Worm (Caenorhabditis elegans) whole organism, early embryonic: ENCODE data around the gene R10E8.5.

Experiments used
- B0310.2 ChIP-seq: sonication (generic microtip); optimal IDR thresholded peaks from 2 replicates; lab custom pipeline; 2016; ENCODE audit warnings: mild to moderate bottlenecking, missing genetic modification characterization, missing compliant biosample characterization
- F13C5.2 ChIP-seq: sonication (generic microtip); optimal IDR thresholded peaks from 2 replicates; lab custom pipeline; 2017; ENCODE audit warnings: mild to moderate bottlenecking, missing genetic modification characterization, inconsistent platforms, missing compliant biosample characterization
- aly-1 ChIP-seq: sonication (generic microtip); optimal IDR thresholded peaks from 2 replicates; lab custom pipeline; 2016; ENCODE audit warnings: missing genetic modification characterization, missing compliant biosample characterization
- ama-1 ChIP-seq: fragments of 150-350 bp; optimal IDR thresholded peaks from 2 replicates; lab custom pipeline; 2014
- ceh-13 ChIP-seq: fragments of 200-800 bp; sonication (Bioruptor generic); optimal IDR thresholded peaks from 2 replicates; lab custom pipeline; 2018; ENCODE audit warnings: mild to moderate bottlenecking, missing genetic modification characterization, missing compliant biosample characterization
- ceh-36 ChIP-seq: sonication (generic microtip); optimal IDR thresholded peaks from 2 replicates; lab custom pipeline; 2016; ENCODE audit warnings: missing genetic modification characterization, inconsistent platforms, missing compliant biosample characterization
- ets-7 ChIP-seq: sonication (generic microtip); optimal IDR thresholded peaks from 2 replicates; lab custom pipeline; 2016; ENCODE audit warnings: missing genotype, missing genetic modification characterization, missing compliant biosample characterization
- flt-1 ChIP-seq: fragments of 200-800 bp; sonication (Bioruptor generic); IDR thresholded peaks from 2 replicates; pipeline ENCODE4 v1.3.6; 2022; ENCODE audit warnings: missing genetic modification characterization, missing compliant biosample characterization
- hmbx-1 ChIP-seq: sonication (generic microtip); optimal IDR thresholded peaks from 2 replicates; lab custom pipeline; 2016; ENCODE audit warnings: mild to moderate bottlenecking, missing genetic modification characterization, missing compliant biosample characterization
- hmg-4 ChIP-seq: fragments of 200-800 bp; sonication (Bioruptor generic); optimal IDR thresholded peaks from 2 replicates; lab custom pipeline; 2018; ENCODE audit warnings: mild to moderate bottlenecking, missing genetic modification characterization, missing compliant biosample characterization
- hnd-1 ChIP-seq: sonication (generic microtip); optimal IDR thresholded peaks from 2 replicates; lab custom pipeline; 2016; ENCODE audit warnings: missing genetic modification characterization, missing compliant biosample characterization
- pes-1 ChIP-seq: fragments of 200-800 bp; sonication (Bioruptor generic); IDR thresholded peaks from 2 replicates; pipeline ENCODE4 v1.3.6; 2022; ENCODE audit warnings: missing genetic modification reagents, missing genetic modification characterization, missing compliant biosample characterization
- scrt-1 ChIP-seq: fragments of 200-800 bp; sonication (Bioruptor generic); IDR thresholded peaks from 2 replicates; pipeline ENCODE4 v1.3.6; 2022; ENCODE audit warnings: missing genetic modification characterization, missing compliant biosample characterization
- sea-1 ChIP-seq: fragments of 200-800 bp; sonication (Bioruptor generic); conservative IDR thresholded peaks from 2 replicates; pipeline ENCODE4 v1.3.6; 2022; ENCODE audit warnings: missing genetic modification characterization, missing compliant biosample characterization
- tbx-11 ChIP-seq: fragments of 200-800 bp; sonication (Bioruptor generic); IDR thresholded peaks from 2 replicates; pipeline ENCODE4 v1.3.6; 2022; ENCODE audit warnings: missing genetic modification characterization, missing compliant biosample characterization
- tbx-37 ChIP-seq: fragments of 200-800 bp; sonication (Bioruptor generic); conservative IDR thresholded peaks from 2 replicates; pipeline ENCODE4 v1.3.6; 2022; ENCODE audit warnings: missing genetic modification reagents, missing genetic modification characterization, missing compliant biosample characterization
- tra-4 ChIP-seq: sonication (generic microtip); optimal IDR thresholded peaks from 2 replicates; lab custom pipeline; 2017; ENCODE audit warnings: missing genetic modification characterization, missing compliant biosample characterization

R10E8.5 gene

DNA sequence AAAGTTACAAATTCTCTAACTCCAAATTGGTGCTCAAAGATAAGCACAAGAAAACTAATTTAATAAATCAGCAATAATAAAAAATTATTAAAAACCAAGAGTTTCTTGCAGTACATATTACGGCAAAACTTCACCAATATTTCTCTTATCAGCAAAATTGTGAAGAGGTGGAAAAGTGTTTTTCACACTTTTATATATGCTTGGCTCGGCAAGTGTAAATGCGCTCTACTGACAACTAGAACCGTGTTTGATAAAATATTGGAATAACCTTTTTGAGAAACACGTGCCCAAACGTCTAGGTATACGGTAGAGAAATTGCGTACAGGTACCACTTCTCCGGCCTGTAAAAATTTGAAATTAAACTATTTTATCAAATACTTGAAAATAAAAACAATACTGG lies 13.3 kb upstream of the R10E8.5 start, which contains the start of gene R10E8.8:
Gene R10E8.8 (minus strand): TSS at position 343 of the 400 bp plus-strand sequence.
- TF ChIP-seq B0310.2 (tag; lab: Kevin White, UChicago): no peak
- TF ChIP-seq hmbx-1 (tag; lab: Kevin White, UChicago): no peak
- TF ChIP-seq ceh-13: no peak
- no peak for TF ChIP-seq flt-1
- TF ChIP-seq scrt-1 (GFP tag; lab: Robert Waterston, UW): no peak
- no peak for TF ChIP-seq tbx-11 (GFP tag; lab: Robert Waterston, UW)
- no peak for TF ChIP-seq pes-1 (GFP tag; lab: Robert Waterston, UW)
- no peak for TF ChIP-seq hnd-1 (tag; lab: Kevin White, UChicago)
- no peak for TF ChIP-seq tra-4 (tag; lab: Kevin White, UChicago)
- no peak for TF ChIP-seq ets-7
- no peak for TF ChIP-seq F13C5.2 (tag; lab: Kevin White, UChicago)
- TF ChIP-seq tbx-37 (GFP tag; lab: Robert Waterston, UW): no peak

DNA sequence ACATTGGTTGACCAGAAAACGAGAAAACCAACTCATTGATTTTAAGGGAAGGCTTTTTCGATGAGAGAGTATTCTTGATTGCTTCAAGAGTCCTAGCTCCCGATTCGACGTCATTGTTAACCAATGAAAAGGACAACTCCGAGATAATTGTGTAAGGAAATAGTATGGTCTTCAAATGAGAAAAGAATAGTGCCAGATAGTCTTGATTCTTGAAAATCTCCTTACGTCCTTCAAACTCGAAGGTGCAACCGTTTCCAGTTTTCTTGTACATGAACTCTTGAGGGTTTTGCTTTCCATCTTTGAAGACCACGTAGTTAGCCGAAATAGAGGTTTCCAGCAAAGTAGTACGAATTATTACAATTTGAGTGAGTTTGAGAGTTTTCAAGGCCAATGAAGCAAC lies 11.4 kb upstream of the R10E8.5 start:
- TF ChIP-seq sea-1 (no peak), ama-1 (no peak), hnd-1 (tag; lab: Kevin White, UChicago) (no peak), tbx-11 (GFP tag; lab: Robert Waterston, UW) (no peak), hmbx-1 (tag; lab: Kevin White, UChicago) (no peak), tbx-37 (GFP tag; lab: Robert Waterston, UW) (no peak), F13C5.2 (tag; lab: Kevin White, UChicago) (no peak), pes-1 (GFP tag; lab: Robert Waterston, UW) (no peak), scrt-1 (GFP tag; lab: Robert Waterston, UW) (no peak), ceh-13 (no peak), hmg-4 (GFP tag; lab: Kevin White, UChicago) (no peak), aly-1 (no peak), ceh-36 (tag; lab: Kevin White, UChicago) (no peak), B0310.2 (tag; lab: Kevin White, UChicago) (no peak), ets-7 (no peak), flt-1 (no peak), tra-4 (tag; lab: Kevin White, UChicago) (no peak)

DNA sequence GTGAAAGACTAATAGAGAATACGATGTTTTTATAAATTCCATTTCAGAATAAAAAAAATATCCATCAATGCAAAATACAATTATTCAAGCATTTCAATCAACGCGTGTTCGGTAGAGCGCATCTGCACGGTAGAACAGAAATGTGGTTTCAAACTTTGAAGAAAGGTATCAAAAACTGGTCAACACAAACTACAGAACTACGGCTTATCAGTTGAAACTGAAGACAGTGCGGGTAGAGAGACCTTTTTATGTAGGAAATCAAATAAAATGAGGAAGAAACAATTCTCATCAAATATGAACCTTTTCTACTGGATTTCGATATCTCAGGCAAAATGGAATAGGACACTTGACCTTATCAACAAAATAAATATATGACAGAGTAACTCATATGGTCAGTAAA lies 10.2 kb upstream of the R10E8.5 start:
- TF ChIP-seq ama-1: no peak
- TF ChIP-seq ceh-36 (tag; lab: Kevin White, UChicago): no peak
- TF ChIP-seq flt-1: no peak
- TF ChIP-seq scrt-1 (GFP tag; lab: Robert Waterston, UW): no peak
- TF ChIP-seq hnd-1 (tag; lab: Kevin White, UChicago): no peak
- TF ChIP-seq aly-1: no peak
- no peak for TF ChIP-seq hmg-4 (GFP tag; lab: Kevin White, UChicago)
- no peak for TF ChIP-seq tbx-37 (GFP tag; lab: Robert Waterston, UW)
- TF ChIP-seq tbx-11 (GFP tag; lab: Robert Waterston, UW): no peak
- TF ChIP-seq pes-1 (GFP tag; lab: Robert Waterston, UW): no peak
- no peak for TF ChIP-seq ceh-13
- TF ChIP-seq F13C5.2 (tag; lab: Kevin White, UChicago): no peak

DNA sequence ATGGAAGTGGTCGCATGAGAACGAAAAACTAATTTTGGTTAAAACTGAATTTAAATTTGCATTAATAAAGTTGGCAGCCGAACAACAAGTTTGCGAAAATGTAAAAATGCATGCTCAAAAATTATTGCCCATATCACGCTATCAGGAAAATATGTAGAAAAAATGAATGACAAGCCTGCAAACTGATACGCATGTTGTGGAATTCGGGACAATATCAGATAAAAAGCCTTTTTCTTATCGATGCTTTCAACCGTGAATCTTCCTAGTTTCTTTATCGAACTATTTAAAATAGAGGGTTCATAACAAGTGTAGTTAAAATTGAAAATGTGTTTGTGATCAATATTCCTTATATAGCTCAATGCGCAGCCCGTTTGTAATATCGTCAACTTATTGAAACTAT lies 8.5 kb upstream of the R10E8.5 start:
- no peak for TF ChIP-seq hmbx-1 (tag; lab: Kevin White, UChicago)
- no peak for TF ChIP-seq flt-1
- no peak for TF ChIP-seq ceh-13
- TF ChIP-seq sea-1: no peak
- no peak for TF ChIP-seq ets-7
- no peak for TF ChIP-seq hmg-4 (GFP tag; lab: Kevin White, UChicago)
- no peak for TF ChIP-seq scrt-1 (GFP tag; lab: Robert Waterston, UW)
- no peak for TF ChIP-seq F13C5.2 (tag; lab: Kevin White, UChicago)
- no peak for TF ChIP-seq B0310.2 (tag; lab: Kevin White, UChicago)
- TF ChIP-seq pes-1 (GFP tag; lab: Robert Waterston, UW): no peak
- no peak for TF ChIP-seq tbx-11 (GFP tag; lab: Robert Waterston, UW)
- no peak for TF ChIP-seq aly-1
- no peak for TF ChIP-seq tbx-37 (GFP tag; lab: Robert Waterston, UW)
- TF ChIP-seq hnd-1 (tag; lab: Kevin White, UChicago): no peak

DNA sequence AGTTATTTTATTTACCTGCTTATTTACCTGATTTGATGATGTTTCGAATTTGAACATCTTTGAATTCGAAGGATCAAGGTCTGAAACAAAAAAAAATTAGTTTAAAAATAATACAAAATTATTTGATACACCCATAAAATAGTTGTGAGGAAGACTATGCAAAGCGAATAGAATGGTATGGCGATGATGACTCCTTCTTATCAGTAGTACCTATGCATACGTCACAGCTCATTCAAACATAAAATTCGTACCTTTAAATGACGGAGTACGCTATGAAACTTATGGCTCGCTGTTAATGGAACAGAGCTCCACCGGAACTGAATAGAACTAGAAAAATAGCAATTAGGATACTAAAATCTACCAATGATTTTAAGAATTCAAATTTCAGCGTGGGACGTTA lies 2.3 kb upstream of the R10E8.5 start, which contains the start of gene R10E8.1:
Gene R10E8.1 (minus strand): TSS at position 178 of the 400 bp plus-strand sequence.
- TF ChIP-seq ets-7: no peak
- TF ChIP-seq aly-1: no peak
- TF ChIP-seq hmbx-1 (tag; lab: Kevin White, UChicago): no peak
- no peak for TF ChIP-seq tbx-37 (GFP tag; lab: Robert Waterston, UW)
- no peak for TF ChIP-seq ceh-36 (tag; lab: Kevin White, UChicago)
- TF ChIP-seq hnd-1 (tag; lab: Kevin White, UChicago): no peak
- TF ChIP-seq tra-4 (tag; lab: Kevin White, UChicago): no peak
- no peak for TF ChIP-seq sea-1
- no peak for TF ChIP-seq ceh-13
- TF ChIP-seq hmg-4 (GFP tag; lab: Kevin White, UChicago): no peak
- TF ChIP-seq pes-1 (GFP tag; lab: Robert Waterston, UW): no peak
- TF ChIP-seq tbx-11 (GFP tag; lab: Robert Waterston, UW): no peak
- TF ChIP-seq F13C5.2 (tag; lab: Kevin White, UChicago): no peak
- TF ChIP-seq ama-1: no peak
- no peak for TF ChIP-seq flt-1
- TF ChIP-seq B0310.2 (tag; lab: Kevin White, UChicago): no peak
- TF ChIP-seq scrt-1 (GFP tag; lab: Robert Waterston, UW): no peak

DNA sequence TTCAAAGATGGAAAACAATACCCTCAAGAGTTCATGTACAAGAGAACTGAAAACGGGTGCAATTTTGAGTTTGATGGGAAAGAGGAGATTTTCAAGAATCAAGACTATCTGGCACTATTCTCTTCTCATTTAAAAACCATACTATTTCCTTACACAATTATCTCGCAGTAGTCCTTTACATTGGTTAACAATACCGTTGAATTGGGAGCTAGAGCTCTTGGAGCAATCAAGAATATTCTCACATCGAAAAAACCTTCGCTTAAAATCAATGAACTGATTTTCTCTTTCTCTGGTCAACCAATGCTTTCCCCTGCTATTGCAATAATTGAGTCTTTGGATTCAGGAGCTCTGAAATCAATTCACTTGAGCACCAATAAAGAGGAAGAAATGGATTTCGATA lies 1.1 kb upstream of the R10E8.5 start, which contains the start of gene R10E8.2:
Gene R10E8.2 (plus strand): TSS at position 301 of the 400 bp plus-strand sequence.
- TF ChIP-seq ceh-36 (tag; lab: Kevin White, UChicago) (no peak), hmg-4 (GFP tag; lab: Kevin White, UChicago) (no peak), B0310.2 (tag; lab: Kevin White, UChicago) (no peak), ceh-13 (no peak), sea-1 (no peak), F13C5.2 (tag; lab: Kevin White, UChicago) (no peak), pes-1 (GFP tag; lab: Robert Waterston, UW) (no peak), ama-1 (no peak), tra-4 (tag; lab: Kevin White, UChicago) (no peak), tbx-37 (GFP tag; lab: Robert Waterston, UW) (no peak), hmbx-1 (tag; lab: Kevin White, UChicago) (no peak), tbx-11 (GFP tag; lab: Robert Waterston, UW) (no peak), ets-7 (no peak), hnd-1 (tag; lab: Kevin White, UChicago) (no peak), aly-1 (no peak), scrt-1 (GFP tag; lab: Robert Waterston, UW) (no peak), flt-1 (no peak)

DNA sequence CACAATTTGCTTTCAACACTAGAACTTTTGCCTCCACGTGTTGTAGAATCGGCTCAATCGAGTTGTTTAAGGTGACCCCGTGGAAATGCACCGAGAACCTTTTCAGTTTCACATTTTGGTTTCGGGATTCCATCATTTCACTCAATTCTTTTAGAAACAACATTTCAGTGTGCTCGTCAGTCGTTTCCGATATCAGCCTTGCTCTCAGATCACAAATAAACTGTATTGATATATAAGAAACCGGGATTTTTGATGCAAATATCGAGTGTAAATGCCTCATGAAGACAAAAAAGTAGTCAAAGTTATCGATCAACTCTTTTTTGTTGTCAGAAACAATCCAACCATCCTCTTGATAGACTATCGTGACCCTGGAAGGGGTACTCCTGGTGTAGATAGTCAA lies 10.9 kb downstream of the R10E8.5 start:
- TF ChIP-seq aly-1 (no peak), ceh-13 (no peak), pes-1 (GFP tag; lab: Robert Waterston, UW) (no peak), flt-1 (no peak), ama-1 (no peak), hnd-1 (tag; lab: Kevin White, UChicago) (no peak), B0310.2 (tag; lab: Kevin White, UChicago) (no peak), F13C5.2 (tag; lab: Kevin White, UChicago) (no peak), tbx-11 (GFP tag; lab: Robert Waterston, UW) (no peak), ets-7 (no peak), hmg-4 (GFP tag; lab: Kevin White, UChicago) (no peak), tbx-37 (GFP tag; lab: Robert Waterston, UW) (no peak), tra-4 (tag; lab: Kevin White, UChicago) (no peak), hmbx-1 (tag; lab: Kevin White, UChicago) (no peak)
